Fruit fly (Drosophila melanogaster): ENCODE data around the gene CG2701.

CG2701 gene

DNA sequence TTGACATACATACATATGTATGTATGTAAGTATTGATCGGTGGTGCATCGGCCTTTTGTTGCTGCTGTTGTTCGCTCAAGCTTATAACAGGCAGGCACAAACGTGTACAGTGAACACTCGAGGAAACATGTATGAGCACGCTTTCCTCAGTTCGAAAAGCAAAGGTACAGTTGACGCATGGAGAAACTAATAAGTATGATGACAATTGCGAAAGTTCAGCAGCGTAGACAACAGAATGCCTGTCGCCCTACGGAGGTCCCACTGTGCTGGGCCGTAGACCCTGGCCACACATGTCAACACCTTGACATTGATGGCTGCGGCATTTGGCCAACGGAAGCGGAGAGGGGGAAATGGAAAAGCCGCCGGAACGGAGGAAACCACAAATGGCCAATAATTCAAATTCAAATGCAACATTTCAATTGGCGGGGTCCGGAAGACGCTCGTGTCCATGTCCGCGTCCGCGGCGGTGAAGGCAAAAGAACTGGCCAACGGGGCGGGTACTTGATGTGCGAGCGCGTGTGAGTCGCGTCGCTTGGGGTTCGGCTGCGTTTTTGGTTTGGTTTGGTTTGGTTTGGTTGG, 11.9 kb downstream of the CG2701 start, which contains the start of gene CG2681 (continued):
- no peak for TF ChIP-seq Smox (GFP tag; optimal IDR thresholded peaks at IDR 0.05)
- no peak for TF ChIP-seq Met (GFP tag; optimal IDR thresholded peaks at IDR 0.05)
- peak; percentile 18 for TF ChIP-seq topi (GFP tag; optimal IDR thresholded peaks at IDR 0.05)
- TF ChIP-seq CG9139 (GFP tag; optimal IDR thresholded peaks at IDR 0.05): no peak
- TF ChIP-seq svp (GFP tag): no peak
- TF ChIP-seq CG8319 (GFP tag; optimal IDR thresholded peaks at IDR 0.05): no peak
- no peak for TF ChIP-seq Hr4 (GFP tag; optimal IDR thresholded peaks at IDR 0.05)
- peak; percentile 57 for TF ChIP-seq Eip78C (GFP tag)
- no peak for TF ChIP-seq Ets96B (tag; optimal IDR thresholded peaks at IDR 0.05)
- TF ChIP-seq CG8632 (GFP tag; optimal IDR thresholded peaks at IDR 0.05): no peak
- TF ChIP-seq CG16779 (tag; optimal IDR thresholded peaks at IDR 0.05): no peak
- no peak for TF ChIP-seq Eip93F (GFP tag; optimal IDR thresholded peaks at IDR 0.05)
- TF ChIP-seq Lpt (GFP tag; optimal IDR thresholded peaks at IDR 0.05): no peak
- peak; percentile 22 for TF ChIP-seq CG31627 (GFP tag; optimal IDR thresholded peaks at IDR 0.05)
- TF ChIP-seq Sox14 (GFP tag; optimal IDR thresholded peaks at IDR 0.05): peak; percentile 34
- TF ChIP-seq CG6808 (GFP tag; optimal IDR thresholded peaks at IDR 0.05): no peak
- peak; percentile 2 for TF ChIP-seq CG6792 (GFP tag; optimal IDR thresholded peaks at IDR 0.05)
- no peak for TF ChIP-seq achi (GFP tag; optimal IDR thresholded peaks at IDR 0.05)
- TF ChIP-seq spab (GFP tag; optimal IDR thresholded peaks at IDR 0.05): no peak
- no peak for TF ChIP-seq fd85E (GFP tag; optimal IDR thresholded peaks at IDR 0.05)
- TF ChIP-seq cyc (GFP tag; optimal IDR thresholded peaks at IDR 0.05): peak; percentile 16
- TF ChIP-seq salr (GFP tag; optimal IDR thresholded peaks at IDR 0.05): no peak
- no peak for TF ChIP-seq acj6 (GFP tag; optimal IDR thresholded peaks at IDR 0.05)
- TF ChIP-seq CG1621 (tag; optimal IDR thresholded peaks at IDR 0.05): no peak
- peak; percentile 33; the same call in 1 of the 2 replicates for TF ChIP-seq CG15336 (GFP tag; IDR thresholded peaks at IDR 0.05)

DNA sequence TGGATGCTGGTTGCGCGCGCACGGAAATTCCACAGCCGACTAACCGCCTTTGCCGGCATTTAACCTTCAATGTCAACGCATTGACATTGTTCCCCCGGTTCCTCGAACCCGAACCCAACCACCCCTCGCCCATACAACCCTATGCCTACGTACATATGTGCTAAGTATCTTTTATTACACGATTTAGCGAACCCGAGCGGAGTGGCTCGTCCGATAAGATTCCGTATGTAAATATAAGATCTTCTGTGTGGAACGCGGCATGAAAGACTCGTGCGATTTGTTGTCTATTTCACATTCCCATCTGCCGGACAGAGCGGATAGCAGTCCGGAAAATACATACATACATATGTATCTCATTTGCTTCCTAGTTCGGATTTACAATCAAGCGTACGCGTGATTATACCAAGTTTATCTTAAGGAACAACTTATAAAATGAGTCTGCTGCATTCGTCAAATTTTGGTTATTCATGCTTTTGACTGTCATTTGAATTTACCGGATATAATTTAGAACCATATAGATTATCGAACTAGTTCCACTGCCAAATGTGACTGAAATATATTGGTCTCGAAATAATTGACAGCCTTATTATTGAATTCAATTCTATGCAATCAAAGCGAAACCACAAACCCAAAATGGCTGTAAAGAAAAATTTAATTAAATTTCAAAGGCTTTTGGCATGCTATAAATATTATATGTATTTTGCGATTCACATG, 12.6 kb downstream of the CG2701 start, which contains the start of gene CG2680:
CG2680 (minus strand) TSS at position 51 of the 714 bp plus-strand sequence.
- no peak for TF ChIP-seq lz (GFP tag; optimal IDR thresholded peaks at IDR 0.05)
- TF ChIP-seq fkh (GFP tag; optimal IDR thresholded peaks at IDR 0.05): peak; percentile 39
- no peak for TF ChIP-seq OdsH (GFP tag; optimal IDR thresholded peaks at IDR 0.05)
- TF ChIP-seq achi (GFP tag; optimal IDR thresholded peaks at IDR 0.05): peak; percentile 9

DNA sequence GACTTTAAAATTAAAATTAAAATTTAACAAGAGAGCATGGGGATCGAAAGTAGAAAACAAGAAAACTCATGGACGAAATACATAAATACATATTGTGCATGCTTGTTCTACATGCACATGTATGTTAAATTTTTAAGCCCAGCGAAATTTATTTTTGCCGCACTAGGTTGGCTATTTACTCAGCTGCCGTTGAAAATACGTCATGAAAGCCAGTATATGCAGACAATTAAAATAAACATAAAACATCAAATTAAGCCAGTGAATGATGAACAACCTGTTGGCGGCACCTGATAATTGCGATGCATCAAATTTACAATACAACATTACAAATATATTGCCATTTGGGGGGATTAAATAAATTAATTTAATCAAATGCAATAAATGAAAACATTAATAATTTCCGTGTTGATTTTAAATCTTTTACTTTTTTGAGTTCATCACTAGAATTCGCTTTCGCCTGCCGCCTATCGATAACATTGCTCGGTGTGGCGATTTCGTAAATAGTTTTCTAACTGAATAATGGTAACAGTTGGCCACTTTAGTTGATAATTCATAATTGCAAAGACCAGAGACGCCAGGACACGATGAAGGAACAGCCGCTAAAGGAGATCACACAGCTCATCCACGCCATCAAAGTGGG, 15.9 kb downstream of the CG2701 start, which contains the start of gene eIF2Bbeta:
eIF2Bbeta (plus strand) TSS at position 438 of the 640 bp plus-strand sequence.
- TF ChIP-seq salr (GFP tag; optimal IDR thresholded peaks at IDR 0.05) (no peak), CG31627 (GFP tag; optimal IDR thresholded peaks at IDR 0.05) (peak; percentile 1)

DNA sequence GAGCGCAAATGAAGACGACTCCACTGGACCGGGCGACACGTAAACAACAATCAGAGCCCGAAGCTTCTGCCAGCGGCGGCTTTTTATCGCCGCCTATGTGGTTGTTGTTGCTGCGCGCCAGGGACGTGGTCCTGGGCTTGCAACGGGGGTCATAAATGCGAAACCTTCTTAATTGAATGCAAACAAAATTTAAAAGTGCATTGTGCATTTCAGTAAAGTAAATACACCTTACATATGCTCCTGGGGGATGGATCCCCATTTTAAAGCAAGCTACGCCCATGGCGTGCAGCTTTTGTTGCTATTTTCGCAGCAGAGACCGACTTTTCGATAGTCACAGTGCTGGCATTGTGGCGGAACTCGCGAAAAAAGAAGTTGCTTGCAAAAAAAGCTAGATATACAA, 16.4 kb downstream of the CG2701 start, which contains the start of gene Ugalt:
Ugalt (minus strand) TSS at position 160 of the 400 bp plus-strand sequence.
- TF ChIP-seq CG32006 (GFP tag; optimal IDR thresholded peaks at IDR 0.05) (peak; percentile 100), CG6163 (GFP tag; IDR thresholded peaks at IDR 0.05) (peak; percentile 100), CG6854 (GFP tag; optimal IDR thresholded peaks at IDR 0.05) (peak; percentile 100), CG4318 (GFP tag; optimal IDR thresholded peaks at IDR 0.05) (peak; percentile 100), CG6808 (GFP tag; optimal IDR thresholded peaks at IDR 0.05) (peak; percentile 100), OdsH (GFP tag; optimal IDR thresholded peaks at IDR 0.05) (peak; percentile 100), Hr39 (GFP tag; optimal IDR thresholded peaks at IDR 0.05) (peak; percentile 100), dsx (GFP tag; optimal IDR thresholded peaks at IDR 0.05; ENCODE audit: poor library complexity, severe bottlenecking) (peak; percentile 100), CG34406 (GFP tag; optimal IDR thresholded peaks at IDR 0.05) (peak; percentile 100), CG3919 (GFP tag; optimal IDR thresholded peaks at IDR 0.05) (peak; percentile 100), Eip78C (GFP tag) (peak; percentile 100), CG7368 (GFP tag; optimal IDR thresholded peaks at IDR 0.05) (peak; percentile 100), spab (GFP tag; optimal IDR thresholded peaks at IDR 0.05) (peak; percentile 100), CG11294 (GFP tag; IDR thresholded peaks at IDR 0.05) (peak; percentile 100), CG3032 (tag; optimal IDR thresholded peaks at IDR 0.05) (peak; percentile 100), CG8632 (GFP tag; optimal IDR thresholded peaks at IDR 0.05) (peak; percentile 100), Met (GFP tag; optimal IDR thresholded peaks at IDR 0.05) (peak; percentile 100), CG31627 (GFP tag; optimal IDR thresholded peaks at IDR 0.05) (peak; percentile 100), eg (GFP tag; IDR thresholded peaks at IDR 0.05) (peak; percentile 100), net (GFP tag; optimal IDR thresholded peaks at IDR 0.05) (peak; percentile 100), Hr4 (GFP tag; optimal IDR thresholded peaks at IDR 0.05) (peak; percentile 100), vri (GFP tag; optimal IDR thresholded peaks at IDR 0.05) (peak; percentile 100), CG10669 (GFP tag; optimal IDR thresholded peaks at IDR 0.05) (peak; percentile 100)
